Worm (Caenorhabditis elegans): ENCODE data around the gene C14A6.7.

DNA sequence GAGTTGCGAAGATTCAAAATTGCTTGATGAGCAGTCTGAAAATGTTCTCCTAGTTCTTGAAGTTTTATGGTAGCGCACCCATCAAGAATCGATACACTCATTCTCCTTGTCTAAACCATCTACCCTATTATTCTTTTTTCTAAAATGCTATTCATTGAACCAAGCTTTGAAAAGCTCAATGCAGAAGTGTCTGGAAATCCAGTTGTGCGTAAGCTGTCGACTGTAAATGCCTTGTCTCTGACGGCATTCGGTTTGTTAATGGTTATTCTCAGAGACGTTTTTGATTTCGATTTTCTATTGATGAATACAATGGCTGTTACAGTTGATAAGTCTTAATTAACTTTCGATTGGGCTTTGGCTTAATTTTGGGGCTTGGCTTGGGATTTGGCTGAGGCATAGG is 5.6 kb downstream of the C14A6.7 start, which contains the start of gene C14A6.12:
- TF ChIP-seq skn-1 (tag; optimal IDR thresholded peaks at IDR 0.05) (no peak), ZK546.5 (tag; optimal IDR thresholded peaks at IDR 0.05) (no peak), nhr-10 (tag; optimal IDR thresholded peaks at IDR 0.05) (no peak), mdl-1 (tag; optimal IDR thresholded peaks at IDR 0.05) (no peak), egl-27 (tag; optimal IDR thresholded peaks at IDR 0.05) (no peak), nhr-237 (tag; optimal IDR thresholded peaks at IDR 0.05) (no peak), sem-4 (tag; optimal IDR thresholded peaks at IDR 0.05) (no peak), nhr-12 (tag; optimal IDR thresholded peaks at IDR 0.05) (no peak), nhr-25 (tag; optimal IDR thresholded peaks at IDR 0.05) (no peak)
